Worm (Caenorhabditis elegans) whole organism, L1 larva: ENCODE results near the gene acr-10.
A peak's percentile ranks its signal among the peaks of the same experiment; 100 is the strongest.

Source experiments
- C04F5.9 ChIP-seq: sonication (generic microtip); optimal IDR thresholded peaks from 2 replicates; lab custom pipeline; 2016; ENCODE audit warnings: missing genetic modification characterization, missing compliant biosample characterization
- C16A3.4 ChIP-seq: fragments of 150-350 bp; optimal IDR thresholded peaks from 2 replicates; lab custom pipeline; 2014; ENCODE audit warnings: missing biosample characterization, missing genetic modification characterization
- C34B4.2 ChIP-seq: sonication (generic microtip); optimal IDR thresholded peaks from 2 replicates; lab custom pipeline; 2017; ENCODE audit warnings: mild to moderate bottlenecking, missing genetic modification characterization, missing compliant biosample characterization
- ceh-63 ChIP-seq: fragments of 200-800 bp; sonication (Bioruptor generic); optimal IDR thresholded peaks from 2 replicates; lab custom pipeline; 2018; ENCODE audit warnings: mild to moderate bottlenecking, missing genetic modification characterization, missing compliant biosample characterization
- elt-3 ChIP-seq, 6 experiments: fragments of 150-350 bp in 1 of 6; sonication (generic microtip); optimal IDR thresholded peaks; 2 replicates each; lab custom pipeline; 2017 to 2018; ENCODE audit warnings: missing biosample characterization in 6 of 6, missing genetic modification characterization in 6 of 6, inconsistent platforms in 1 of 6
- ets-5 ChIP-seq: fragments of 200-800 bp; sonication (Bioruptor generic); IDR thresholded peaks from 2 replicates; pipeline ENCODE4 v1.3.6; 2022; ENCODE audit warnings: missing genetic modification characterization, missing compliant biosample characterization
- grh-1 ChIP-seq: fragments of 200-800 bp; sonication (Bioruptor generic); IDR thresholded peaks from 2 replicates; pipeline ENCODE4 v1.3.6; 2022; ENCODE audit warnings: missing genetic modification reagents, missing genetic modification characterization, missing compliant biosample characterization
- hlh-17 ChIP-seq: fragments of 200-800 bp; sonication (Bioruptor generic); optimal IDR thresholded peaks from 2 replicates; lab custom pipeline; 2018; ENCODE audit warnings: missing genetic modification characterization, mild to moderate bottlenecking, missing compliant biosample characterization, moderate library complexity, borderline replicate concordance
- hlh-4 ChIP-seq: sonication (generic microtip); optimal IDR thresholded peaks from 2 replicates; lab custom pipeline; 2016; ENCODE audit warnings: mild to moderate bottlenecking, missing genetic modification characterization, missing compliant biosample characterization
- hpl-2 ChIP-seq: fragments of 150-350 bp; optimal IDR thresholded peaks from 2 replicates; lab custom pipeline; 2014; ENCODE audit warnings: missing biosample characterization, missing genetic modification reagents, missing genetic modification characterization
- lin-13 ChIP-seq: fragments of 150-350 bp; optimal IDR thresholded peaks from 2 replicates; lab custom pipeline; 2014; ENCODE audit warnings: missing biosample characterization, missing genetic modification reagents, missing genetic modification characterization
- lin-14 ChIP-seq: fragments of 200-800 bp; sonication (Bioruptor generic); optimal IDR thresholded peaks from 2 replicates; lab custom pipeline; 2018; ENCODE audit warnings: mild to moderate bottlenecking, missing genetic modification characterization, moderate library complexity, missing compliant biosample characterization
- lir-3 ChIP-seq: sonication (generic microtip); optimal IDR thresholded peaks from 2 replicates; lab custom pipeline; 2016; ENCODE audit warnings: mild to moderate bottlenecking, missing genetic modification characterization, moderate library complexity, missing compliant biosample characterization; ENCODE audit not compliant: poor library complexity
- nhr-11 ChIP-seq: fragments of 150-350 bp; optimal IDR thresholded peaks from 2 replicates; lab custom pipeline; 2014; ENCODE audit warnings: missing biosample characterization, missing genetic modification characterization
- nhr-19 ChIP-seq: fragments of 200-800 bp; sonication (Bioruptor generic); conservative IDR thresholded peaks from 2 replicates; pipeline ENCODE4 v1.3.6; 2022; ENCODE audit warnings: missing genetic modification characterization, missing compliant biosample characterization
- nhr-28 ChIP-seq: fragments of 150-350 bp; optimal IDR thresholded peaks from 2 replicates; lab custom pipeline; 2014; ENCODE audit warnings: missing biosample characterization, missing genetic modification characterization
- nhr-71 ChIP-seq: sonication (generic microtip); optimal IDR thresholded peaks from 2 replicates; lab custom pipeline; 2016; ENCODE audit warnings: mild to moderate bottlenecking, missing genetic modification characterization, moderate library complexity, missing compliant biosample characterization
- nhr-76 ChIP-seq: sonication (generic microtip); optimal IDR thresholded peaks from 2 replicates; lab custom pipeline; 2017; ENCODE audit warnings: missing biosample characterization, missing genetic modification characterization
- nhr-90 ChIP-seq: sonication (generic microtip); optimal IDR thresholded peaks from 2 replicates; lab custom pipeline; 2016; ENCODE audit warnings: mild to moderate bottlenecking, missing genetic modification characterization, missing compliant biosample characterization; ENCODE audit not compliant: poor library complexity
- pqm-1 ChIP-seq: sonication (generic microtip); optimal IDR thresholded peaks from 3 replicates; lab custom pipeline; 2017; ENCODE audit warnings: missing biosample characterization, missing genetic modification characterization
- skn-1 ChIP-seq: fragments of 150-350 bp; optimal IDR thresholded peaks from 2 replicates; lab custom pipeline; 2014; ENCODE audit warnings: missing biosample characterization, missing genetic modification characterization
- sup-37 ChIP-seq: fragments of 200-800 bp; sonication (Bioruptor generic); optimal IDR thresholded peaks from 2 replicates; lab custom pipeline; 2018; ENCODE audit warnings: mild to moderate bottlenecking, missing genetic modification characterization, missing compliant biosample characterization
- swsn-7 ChIP-seq: sonication (generic microtip); optimal IDR thresholded peaks from 2 replicates; lab custom pipeline; 2016; ENCODE audit warnings: missing genetic modification characterization, missing compliant biosample characterization
- tlp-1 ChIP-seq: fragments of 150-350 bp; optimal IDR thresholded peaks from 2 replicates; lab custom pipeline; 2014; ENCODE audit warnings: missing biosample characterization, missing genetic modification characterization
- unc-86 ChIP-seq: sonication (generic microtip); optimal IDR thresholded peaks from 2 replicates; lab custom pipeline; 2016; ENCODE audit warnings: missing genetic modification characterization, missing compliant biosample characterization
- vab-15 ChIP-seq: sonication (generic microtip); optimal IDR thresholded peaks from 2 replicates; lab custom pipeline; 2017; ENCODE audit warnings: missing genotype, mild to moderate bottlenecking, missing genetic modification characterization, missing compliant biosample characterization

The acr-10 gene

ce11 chrX:4068180-4068579 is 46.1 kb downstream of the acr-10 start:
- TF ChIP-seq ceh-63 (GFP tag; lab: Kevin White, UChicago), result no peak
- TF ChIP-seq tlp-1 (tag; lab: Kevin White, UChicago), result no peak
- no peak for TF ChIP-seq nhr-11
- peak; percentile 62 for TF ChIP-seq lin-14 (GFP tag; lab: Kevin White, UChicago)
- no peak for TF ChIP-seq nhr-19 (GFP tag; lab: Robert Waterston, UW)
- peak; percentile 2 for TF ChIP-seq nhr-71 (tag; lab: Kevin White, UChicago)
- no peak for TF ChIP-seq C16A3.4
- no peak for TF ChIP-seq C34B4.2
- no peak for TF ChIP-seq nhr-28 (tag; lab: Kevin White, UChicago)
- TF ChIP-seq hpl-2, result no peak
- TF ChIP-seq hlh-17 (GFP tag; lab: Kevin White, UChicago), result no peak

DNA sequence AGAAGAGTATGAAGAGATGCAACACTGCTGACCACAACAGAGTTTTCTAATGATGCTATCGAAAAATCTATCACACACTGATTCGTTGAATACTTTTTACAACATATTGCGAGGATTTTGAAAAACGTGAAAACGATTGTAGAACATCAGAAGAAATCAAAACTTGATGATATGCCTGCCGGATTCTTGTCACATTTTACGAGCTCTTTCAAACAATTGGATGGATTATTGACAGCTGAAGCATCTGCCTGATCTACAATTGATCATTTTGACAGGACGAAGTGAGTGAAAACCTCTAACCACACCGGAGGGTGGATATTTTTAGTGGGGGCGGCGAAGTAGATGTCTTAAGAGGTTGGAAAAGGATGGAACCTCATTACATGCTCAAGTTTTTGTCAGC is 50.4 kb downstream of the acr-10 start:
- no peak for TF ChIP-seq ets-5
- TF ChIP-seq swsn-7, result no peak
- no peak for TF ChIP-seq unc-86 (tag; lab: Kevin White, UChicago)
- no peak for TF ChIP-seq ceh-63 (GFP tag; lab: Kevin White, UChicago)
- no peak for TF ChIP-seq vab-15 (tag; lab: Kevin White, UChicago)
- no peak for TF ChIP-seq nhr-76 (tag; lab: Kevin White, UChicago)
- TF ChIP-seq skn-1 (tag; lab: Kevin White, UChicago), result no peak
- no peak for TF ChIP-seq pqm-1 (tag; lab: Kevin White, UChicago)
- no peak for TF ChIP-seq hlh-4 (tag; lab: Kevin White, UChicago)
- TF ChIP-seq sup-37 (GFP tag; lab: Kevin White, UChicago), result no peak
- TF ChIP-seq C04F5.9 (tag; lab: Kevin White, UChicago), result no peak
- TF ChIP-seq elt-3 (tag; optimal IDR thresholded peaks at IDR 0.05; lab: Kevin White, UChicago), result no peak
- no peak for TF ChIP-seq grh-1
- TF ChIP-seq nhr-90 (tag; lab: Kevin White, UChicago), result no peak
- TF ChIP-seq lir-3 (tag; lab: Kevin White, UChicago), result no peak
- no peak for TF ChIP-seq lin-13 (GFP tag; lab: Kevin White, UChicago)
